Fruit fly (Drosophila melanogaster): ENCODE measurements around the gene Cog8.

The Cog8 gene

DNA sequence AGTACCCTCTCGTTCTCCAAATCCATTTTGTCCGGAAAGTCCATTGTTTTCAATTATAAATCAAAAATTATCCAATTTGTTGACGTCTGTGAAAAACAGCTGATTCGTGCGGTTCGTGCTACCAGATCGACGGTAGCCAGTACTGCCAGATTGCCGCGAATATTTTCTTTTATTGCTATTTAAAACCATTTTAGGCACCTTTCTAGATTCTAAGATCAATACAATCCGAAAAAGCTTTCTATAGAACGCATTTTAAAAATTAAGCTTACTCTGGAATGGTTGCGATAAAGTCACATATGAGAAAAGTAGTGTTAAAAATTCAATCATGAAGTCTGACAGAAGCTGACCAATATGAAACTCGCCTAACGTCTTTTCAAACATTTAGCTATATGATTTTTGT lies at the start of gene Cog8 (continued):
- TF ChIP-seq Dek (tag; optimal IDR thresholded peaks at IDR 0.05): peak; percentile 36
- peak; percentile 20 for TF ChIP-seq CG10979 (tag; optimal IDR thresholded peaks at IDR 0.05)
- TF ChIP-seq Hr78 (GFP tag; optimal IDR thresholded peaks at IDR 0.05): no peak
- no peak for TF ChIP-seq btn (GFP tag; optimal IDR thresholded peaks at IDR 0.05)
- TF ChIP-seq CG15601 (tag; optimal IDR thresholded peaks at IDR 0.05): peak; percentile 39
- no peak for TF ChIP-seq Kr (GFP tag; optimal IDR thresholded peaks at IDR 0.05)
- TF ChIP-seq Ptx1 (GFP tag; IDR thresholded peaks at IDR 0.05): no peak
- TF ChIP-seq pb (GFP tag; optimal IDR thresholded peaks at IDR 0.05): no peak
- no peak for TF ChIP-seq fd64A (GFP tag; optimal IDR thresholded peaks at IDR 0.05)
- no peak for TF ChIP-seq CG11398 (GFP tag; optimal IDR thresholded peaks at IDR 0.05)
- TF ChIP-seq CG10543 (GFP tag; optimal IDR thresholded peaks at IDR 0.05): no peak
- no peak; the same call in 2 of the 3 replicates for TF ChIP-seq dysf (GFP tag; IDR thresholded peaks at IDR 0.05)
- no peak for TF ChIP-seq ATbp (GFP tag; optimal IDR thresholded peaks at IDR 0.05)
- no peak for TF ChIP-seq CG7271 (tag; optimal IDR thresholded peaks at IDR 0.05)
- TF ChIP-seq hth (optimal IDR thresholded peaks at IDR 0.05): no peak
- no peak for TF ChIP-seq ftz-f1 (GFP tag; optimal IDR thresholded peaks at IDR 0.05)
- TF ChIP-seq tio (GFP tag; optimal IDR thresholded peaks at IDR 0.05): peak; percentile 48
- no peak; the same call in 1 of the 2 replicates for TF ChIP-seq ranshi (GFP tag; IDR thresholded peaks at IDR 0.05)
- TF ChIP-seq CG5953 (GFP tag; IDR thresholded peaks at IDR 0.05): no peak
- TF ChIP-seq sob (GFP tag; IDR thresholded peaks at IDR 0.05): no peak
- TF ChIP-seq ara (GFP tag; IDR thresholded peaks at IDR 0.05): no peak
- no peak for TF ChIP-seq Nf-YA (GFP tag; IDR thresholded peaks at IDR 0.05)
- TF ChIP-seq ab (GFP tag; optimal IDR thresholded peaks at IDR 0.05): peak; percentile 5
- TF ChIP-seq Bdp1 (GFP tag; optimal IDR thresholded peaks at IDR 0.05): no peak
- peak; percentile 99 for TF ChIP-seq Myb (GFP tag; optimal IDR thresholded peaks at IDR 0.05)
- peak; percentile 53; the same call in 1 of the 2 replicates for TF ChIP-seq CG17612 (GFP tag; IDR thresholded peaks at IDR 0.05)
- TF ChIP-seq CG11696 (GFP tag; IDR thresholded peaks at IDR 0.05): no peak
- no peak for TF ChIP-seq CG6254 (GFP tag; optimal IDR thresholded peaks at IDR 0.05)
- peak; percentile 48 for TF ChIP-seq CG15514 (GFP tag; optimal IDR thresholded peaks at IDR 0.05)
- peak; percentile 28; the same call in 1 of the 2 replicates for TF ChIP-seq al (GFP tag; IDR thresholded peaks at IDR 0.05)
- TF ChIP-seq CG4328 (GFP tag; optimal IDR thresholded peaks at IDR 0.05): no peak
- TF ChIP-seq caup (GFP tag; optimal IDR thresholded peaks at IDR 0.05; ENCODE audit: severe bottlenecking): no peak
- peak; percentile 68 for TF ChIP-seq CG1603 (tag; optimal IDR thresholded peaks at IDR 0.05)
- no peak for TF ChIP-seq D19B (GFP tag; optimal IDR thresholded peaks at IDR 0.05)
- TF ChIP-seq CG7963 (GFP tag; IDR thresholded peaks at IDR 0.05; ENCODE audit: partially characterized antibody): no peak
- TF ChIP-seq lov (optimal IDR thresholded peaks at IDR 0.05): no peak
- TF ChIP-seq lov (GFP tag; IDR thresholded peaks at IDR 0.05): no peak
- no peak for TF ChIP-seq CG11085 (GFP tag; IDR thresholded peaks at IDR 0.05)
- no peak for TF ChIP-seq disco-r (GFP tag; optimal IDR thresholded peaks at IDR 0.05)
- TF ChIP-seq bcd (GFP tag; optimal IDR thresholded peaks at IDR 0.05): no peak
- TF ChIP-seq CG7928 (GFP tag; optimal IDR thresholded peaks at IDR 0.05): no peak
- TF ChIP-seq CG1832 (GFP tag; optimal IDR thresholded peaks at IDR 0.05): no peak
- TF ChIP-seq CG16813 (GFP tag; IDR thresholded peaks at IDR 0.05; ENCODE audit: partially characterized antibody): 0 out of 3 replicates have a peak, but pooled peaks have one; percentile 30
- TF ChIP-seq CG18476 (GFP tag; optimal IDR thresholded peaks at IDR 0.05): no peak
- TF ChIP-seq pzg (GFP tag; optimal IDR thresholded peaks at IDR 0.05): peak; percentile 50
- TF ChIP-seq CG15696 (tag; optimal IDR thresholded peaks at IDR 0.05): peak; percentile 17
- TF ChIP-seq CG17359 (tag; optimal IDR thresholded peaks at IDR 0.05): no peak
- TF ChIP-seq slp2 (GFP tag; optimal IDR thresholded peaks at IDR 0.05): no peak
- TF ChIP-seq CG17912 (GFP tag; optimal IDR thresholded peaks at IDR 0.05): no peak
- TF ChIP-seq Meics (GFP tag; optimal IDR thresholded peaks at IDR 0.05): peak; percentile 0
- peak; percentile 6 for TF ChIP-seq Bteb2 (GFP tag; optimal IDR thresholded peaks at IDR 0.05)
